Fruit fly (Drosophila melanogaster) whole organism, embryonic: ENCODE results near the gene EMC10.
A peak's percentile ranks its signal among the peaks of the same experiment; 100 is the strongest.

Experiments
- Awh ChIP-seq: fragments of 200-800 bp; sonication (Bioruptor generic); IDR thresholded peaks from 2 replicates; pipeline ENCODE4, ENCODE4 v1.3.6; 2022; ENCODE audit warnings: missing biosample characterization, missing genetic modification characterization
- BEAF-32 ChIP-seq: fragments of 200-800 bp; sonication (Bioruptor generic); optimal IDR thresholded peaks from 3 replicates; lab custom pipeline; 2017; ENCODE audit warnings: missing biosample characterization, missing genetic modification characterization, mild to moderate bottlenecking, moderate library complexity, missing genetic modification reagents
- Bdp1 ChIP-seq: fragments of 200-800 bp; sonication (Bioruptor generic); optimal IDR thresholded peaks from 3 replicates; lab custom pipeline; 2016; ENCODE audit warnings: missing biosample characterization, missing genetic modification characterization
- Blimp-1 ChIP-seq: fragments of 200-800 bp; sonication (Bioruptor generic); optimal IDR thresholded peaks from 3 replicates; lab custom pipeline; 2018; ENCODE audit warnings: missing biosample characterization, missing genetic modification characterization, mild to moderate bottlenecking, moderate library complexity, missing genetic modification reagents
- CG10147 ChIP-seq: fragments of 200-800 bp; sonication (Bioruptor generic); optimal IDR thresholded peaks from 2 replicates; lab custom pipeline; 2019; ENCODE audit warnings: missing biosample characterization, mild to moderate bottlenecking, missing genetic modification characterization, moderate library complexity
- CG1024 ChIP-seq: fragments of 200-800 bp; sonication (Bioruptor generic); IDR thresholded peaks from 2 replicates; pipeline ENCODE4 v1.3.6; 2022; ENCODE audit warnings: missing biosample characterization, missing genetic modification characterization
- CG11696 ChIP-seq: fragments of 200-800 bp; sonication (Bioruptor generic); IDR thresholded peaks from 2 replicates; pipeline ENCODE4 v1.3.6; 2022; ENCODE audit warnings: missing biosample characterization, missing genetic modification characterization
- CG12071 ChIP-seq: fragments of 200-800 bp; sonication (Bioruptor generic); optimal IDR thresholded peaks from 3 replicates; lab custom pipeline; 2018; ENCODE audit warnings: missing biosample characterization, mild to moderate bottlenecking, missing genetic modification characterization
- CG14014 ChIP-seq: fragments of 200-800 bp; sonication (Bioruptor generic); IDR thresholded peaks from 2 replicates; pipeline ENCODE4 v1.3.6; 2022; ENCODE audit warnings: missing biosample characterization, missing genetic modification characterization
- CG14710 ChIP-seq: fragments of 200-800 bp; sonication (Bioruptor generic); optimal IDR thresholded peaks from 3 replicates; lab custom pipeline; 2019; ENCODE audit warnings: missing biosample characterization, mild to moderate bottlenecking, missing genetic modification characterization, moderate library complexity
- CG15269 ChIP-seq: fragments of 200-800 bp; sonication (Bioruptor generic); optimal IDR thresholded peaks from 2 replicates; lab custom pipeline; 2018; ENCODE audit warnings: missing biosample characterization, mild to moderate bottlenecking, missing genetic modification characterization, moderate library complexity
- CG15601 ChIP-seq: fragments of 200-800 bp; sonication (Bioruptor generic); optimal IDR thresholded peaks from 3 replicates; lab custom pipeline; 2019; ENCODE audit warnings: missing biosample characterization, mild to moderate bottlenecking, missing genetic modification characterization, moderate library complexity
- CG1602 ChIP-seq: fragments of 200-800 bp; sonication (Bioruptor generic); optimal IDR thresholded peaks from 3 replicates; lab custom pipeline; 2016; ENCODE audit warnings: missing biosample characterization, missing genetic modification characterization
- CG17359 ChIP-seq: fragments of 200-800 bp; sonication (Bioruptor generic); optimal IDR thresholded peaks from 3 replicates; lab custom pipeline; 2018; ENCODE audit warnings: missing biosample characterization, mild to moderate bottlenecking, missing genetic modification characterization, moderate library complexity
- CG18011 ChIP-seq: fragments of 200-800 bp; sonication (Bioruptor generic); optimal IDR thresholded peaks from 2 replicates; lab custom pipeline; 2017; ENCODE audit warnings: missing biosample characterization, missing genetic modification characterization, mild to moderate bottlenecking, moderate library complexity, missing genotype
- CG31224 ChIP-seq: fragments of 200-800 bp; sonication (Bioruptor generic); IDR thresholded peaks from 2 replicates; pipeline ENCODE4 v1.3.6; 2022; ENCODE audit warnings: missing biosample characterization, missing genetic modification characterization
- CG31365 ChIP-seq: fragments of 200-800 bp; sonication (Bioruptor generic); optimal IDR thresholded peaks from 2 replicates; lab custom pipeline; 2018; ENCODE audit warnings: missing biosample characterization, mild to moderate bottlenecking, missing genetic modification characterization
- CG4328 ChIP-seq: fragments of 200-800 bp; sonication (Bioruptor generic); optimal IDR thresholded peaks from 3 replicates; lab custom pipeline; 2017; ENCODE audit warnings: missing biosample characterization, missing genetic modification reagents, missing genetic modification characterization
- CG6689 ChIP-seq: fragments of 200-800 bp; sonication (Bioruptor generic); IDR thresholded peaks from 2 replicates; pipeline ENCODE4 v1.3.6; 2022; ENCODE audit warnings: missing biosample characterization, missing genetic modification characterization
- D19B ChIP-seq: fragments of 200-800 bp; sonication (Bioruptor generic); optimal IDR thresholded peaks from 2 replicates; lab custom pipeline; 2017; ENCODE audit warnings: missing biosample characterization, mild to moderate bottlenecking, missing genetic modification characterization
- Deaf1 ChIP-seq: fragments of 200-800 bp; optimal IDR thresholded peaks from 3 replicates; lab custom pipeline; 2019; ENCODE audit warnings: missing biosample characterization, mild to moderate bottlenecking, missing genetic modification characterization, moderate library complexity
- Ets65A ChIP-seq: fragments of 200-800 bp; sonication (Bioruptor generic); peaks from one replicate; lab custom pipeline; 2016; ENCODE audit warnings: missing biosample characterization, missing genetic modification characterization
- HmgD ChIP-seq: fragments of 200-800 bp; sonication (Bioruptor generic); optimal IDR thresholded peaks from 3 replicates; lab custom pipeline; 2016; ENCODE audit warnings: missing biosample characterization, missing genetic modification characterization
- Med ChIP-seq: fragments of 200-800 bp; sonication (Bioruptor generic); peaks from one replicate; lab custom pipeline; 2016; ENCODE audit warnings: missing biosample characterization, missing genetic modification characterization, mild to moderate bottlenecking, inconsistent platforms, moderate library complexity
- Mrtf ChIP-seq: fragments of 200-800 bp; sonication (Bioruptor generic); IDR thresholded peaks from 3 replicates; pipeline ENCODE4 v1.3.6; 2022; ENCODE audit warnings: missing biosample characterization, missing genetic modification characterization
- Myb ChIP-seq: fragments of 200-800 bp; sonication (Bioruptor generic); optimal IDR thresholded peaks from 2 replicates; lab custom pipeline; 2016; ENCODE audit warnings: missing biosample characterization, missing genetic modification characterization
- Pdp1 ChIP-seq, 2 experiments: fragments of 200-800 bp; sonication (Bioruptor generic); optimal IDR thresholded peaks; 3 replicates each; lab custom pipeline; 2016; ENCODE audit warnings: missing biosample characterization in 2 of 2, missing genetic modification characterization in 2 of 2, mild to moderate bottlenecking in 1 of 2, moderate library complexity in 1 of 2
- Ptx1 ChIP-seq: fragments of 200-800 bp; sonication (Bioruptor generic); IDR thresholded peaks from 2 replicates; pipeline ENCODE4 v1.3.6; 2022; ENCODE audit warnings: missing biosample characterization, missing genetic modification characterization
- chn ChIP-seq: fragments of 200-800 bp; sonication (Bioruptor generic); optimal IDR thresholded peaks from 2 replicates; lab custom pipeline; 2016; ENCODE audit warnings: missing biosample characterization, missing genetic modification characterization
- dmrt11E ChIP-seq: fragments of 200-800 bp; sonication (Bioruptor generic); optimal IDR thresholded peaks from 3 replicates; lab custom pipeline; 2018; ENCODE audit warnings: missing biosample characterization, mild to moderate bottlenecking, missing genetic modification characterization, moderate library complexity
- en ChIP-seq: fragments of 200-800 bp; sonication (Bioruptor generic); optimal IDR thresholded peaks from 2 replicates; lab custom pipeline; 2016; ENCODE audit warnings: missing biosample characterization, missing genetic modification characterization
- fd96Cb ChIP-seq: fragments of 200-800 bp; sonication (Bioruptor generic); optimal IDR thresholded peaks from 2 replicates; lab custom pipeline; 2018; ENCODE audit warnings: missing biosample characterization, mild to moderate bottlenecking, missing genetic modification characterization, moderate library complexity
- grn ChIP-seq: fragments of 200-800 bp; sonication (Bioruptor generic); optimal IDR thresholded peaks from 3 replicates; lab custom pipeline; 2017; ENCODE audit warnings: missing biosample characterization, missing genetic modification characterization
- jigr1 ChIP-seq: fragments of 200-800 bp; sonication (Bioruptor generic); IDR thresholded peaks from 3 replicates; pipeline ENCODE4 v1.3.6; 2022; ENCODE audit warnings: missing biosample characterization, missing genetic modification characterization
- kah ChIP-seq: fragments of 200-800 bp; sonication (Bioruptor generic); optimal IDR thresholded peaks from 2 replicates; lab custom pipeline; 2018; ENCODE audit warnings: missing biosample characterization, mild to moderate bottlenecking, missing genetic modification characterization
- pb ChIP-seq: fragments of 200-800 bp; sonication (Bioruptor generic); optimal IDR thresholded peaks from 3 replicates; lab custom pipeline; 2016; ENCODE audit warnings: missing biosample characterization, missing genetic modification characterization
- psq ChIP-seq: fragments of 200-800 bp; sonication (Bioruptor generic); optimal IDR thresholded peaks from 2 replicates; lab custom pipeline; 2017; ENCODE audit warnings: missing biosample characterization, missing genetic modification characterization
- salm ChIP-seq: fragments of 200-800 bp; sonication (Bioruptor generic); optimal IDR thresholded peaks from 2 replicates; lab custom pipeline; 2018; ENCODE audit warnings: missing biosample characterization, mild to moderate bottlenecking, missing genetic modification characterization
- sens ChIP-seq: fragments of 200-800 bp; sonication (Bioruptor generic); peaks from one replicate; lab custom pipeline; 2016; ENCODE audit warnings: missing biosample characterization, missing genetic modification characterization
- sim ChIP-seq: fragments of 200-800 bp; sonication (Bioruptor generic); IDR thresholded peaks from 2 replicates; pipeline ENCODE4 v1.3.6; 2022; ENCODE audit warnings: missing biosample characterization, missing genetic modification characterization
- slbo ChIP-seq: fragments of 200-800 bp; sonication (Bioruptor generic); IDR thresholded peaks from 2 replicates; pipeline ENCODE4 v1.3.6; 2022; ENCODE audit warnings: missing biosample characterization, missing genetic modification characterization

Gene EMC10

dm6 chr3L:21554752-21555151, 19.2 kb upstream of the EMC10 start, which contains the start of gene Wnk (continued):
- TF ChIP-seq CG1602 (GFP tag; lab: Kevin White, UChicago) (no peak), salm (tag; lab: Kevin White, UChicago) (no peak)

- 0 out of 2 replicates have a peak, but pooled peaks have one; percentile 11 for TF ChIP-seq Awh (GFP tag; lab: Robert Waterston, UW)
- no peak for TF ChIP-seq CG17359 (tag; lab: Kevin White, UChicago)
- no peak for TF ChIP-seq pb
- no peak for TF ChIP-seq dmrt11E (tag; lab: Kevin White, UChicago)
- no peak for TF ChIP-seq CG15269 (tag; lab: Kevin White, UChicago)
- TF ChIP-seq CG10147 (GFP tag; lab: Kevin White, UChicago) = no peak
- peak; percentile 90 for TF ChIP-seq Blimp-1 (GFP tag; lab: Kevin White, UChicago)
- no peak for TF ChIP-seq CG6689 (GFP tag; lab: Robert Waterston, UW)
- TF ChIP-seq kah (GFP tag; lab: Kevin White, UChicago) = no peak
- peak; percentile 33 for TF ChIP-seq grn (GFP tag; lab: Kevin White, UChicago)
- no peak for TF ChIP-seq CG12071
- TF ChIP-seq chn (GFP tag; lab: Kevin White, UChicago) = no peak
- TF ChIP-seq sim (GFP tag; lab: Robert Waterston, UW) = no peak
- no peak for TF ChIP-seq psq (GFP tag; lab: Kevin White, UChicago)
- TF ChIP-seq Med (GFP tag; lab: Kevin White, UChicago) = no peak
- TF ChIP-seq CG1024 (GFP tag; lab: Robert Waterston, UW) = no peak
- no peak for TF ChIP-seq jigr1 (GFP tag; lab: Robert Waterston, UW)
- TF ChIP-seq, all 482 proteins: peak for 3
These were observed 15.6 kb upstream of the EMC10 start, which contains the start of gene CG7173 for dm6 chr3L:21558176-21558871. TSS of gene CG7173 (minus strand) at chr3L:21558226.

- TF ChIP-seq CG15601 (tag; lab: Kevin White, UChicago) (no peak), D19B (GFP tag; lab: Kevin White, UChicago) (peak; percentile 22), Ets65A (peak; percentile 37)
- TF ChIP-seq, all 482 proteins: peak for 2
These were observed 11.8 kb upstream of the EMC10 start, which contains the start of gene CapaR for dm6 chr3L:21562081-21562480. TSS of gene CapaR (minus strand) at chr3L:21562181.

dm6 chr3L:21565126-21565525, 8.8 kb upstream of the EMC10 start, which contains the start of gene CG7634:
TSS of gene CG7634 (plus strand) at chr3L:21565426.
- no peak for TF ChIP-seq CG11696 (GFP tag; lab: Robert Waterston, UW)

DNA sequence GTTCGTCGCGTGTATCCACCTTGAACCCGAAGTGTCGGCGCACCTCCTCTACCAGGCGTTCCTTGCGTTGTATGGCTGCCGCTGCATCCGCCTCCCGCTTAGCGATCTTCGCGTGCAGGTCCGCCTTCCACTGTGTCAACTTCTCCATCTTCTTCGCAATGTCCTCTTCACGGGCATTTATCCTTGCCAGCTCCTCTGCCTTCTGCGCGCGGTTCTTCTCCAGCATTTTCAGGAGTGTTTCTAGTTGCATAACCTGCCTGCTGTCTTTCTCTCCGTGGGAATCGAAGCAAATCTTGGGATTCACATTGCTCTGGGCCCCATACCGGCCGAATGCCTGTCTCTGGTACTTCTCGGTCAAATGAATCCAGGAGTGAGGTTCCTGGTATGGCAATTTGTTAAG, 5.7 kb upstream of the EMC10 start:
- TF ChIP-seq sens (peak; percentile 44), Ptx1 (GFP tag; lab: Robert Waterston, UW) (no peak), CG14014 (GFP tag; lab: Robert Waterston, UW) (no peak), Pdp1 (GFP tag; optimal IDR thresholded peaks at IDR 0.05; lab: Kevin White, UChicago) (peak in 1 of 2 experiments; percentile 92), CG14710 (tag; lab: Kevin White, UChicago) (no peak), Med (GFP tag; lab: Kevin White, UChicago) (peak; percentile 65), Mrtf (GFP tag; lab: Robert Waterston, UW) (no peak), Ets65A (peak; percentile 85)

dm6 chr3L:21568848-21569372, 5.0 kb upstream of the EMC10 start, which contains the start of the genes CRIF and SMC5:
TSS of gene CRIF (minus strand) at chr3L:21568898.
TSS of gene SMC5 (plus strand) at chr3L:21569176.
- TF ChIP-seq fd96Cb (peak; percentile 51), CG31365 (tag; lab: Kevin White, UChicago) (no peak), CG4328 (peak; percentile 56), CG31224 (GFP tag; lab: Robert Waterston, UW) (no peak), HmgD (GFP tag; lab: Kevin White, UChicago) (peak; percentile 40), en (GFP tag; lab: Kevin White, UChicago) (peak; percentile 0), BEAF-32 (GFP tag; lab: Kevin White, UChicago) (peak; percentile 57), Myb (GFP tag; lab: Kevin White, UChicago) (peak; percentile 43), Bdp1 (GFP tag; lab: Kevin White, UChicago) (peak; percentile 4), CG18011 (GFP tag; lab: Kevin White, UChicago) (peak; percentile 18), Deaf1 (tag; lab: Kevin White, UChicago) (no peak), CG1602 (GFP tag; lab: Kevin White, UChicago) (peak; percentile 61), slbo (peak; percentile 75)
